Worm (Caenorhabditis elegans) whole organism, L1 larva: Measurements from ENCODE around the gene T09B9.1.

Experiments used
- C04F5.9 ChIP-seq: sonication (generic microtip); optimal IDR thresholded peaks from 2 replicates; lab custom pipeline; 2016; ENCODE audit warnings: missing genetic modification characterization, missing compliant biosample characterization
- C34B4.2 ChIP-seq: sonication (generic microtip); optimal IDR thresholded peaks from 2 replicates; lab custom pipeline; 2017; ENCODE audit warnings: mild to moderate bottlenecking, missing genetic modification characterization, missing compliant biosample characterization
- Y116A8C.19 ChIP-seq: sonication (generic microtip); optimal IDR thresholded peaks from 2 replicates; lab custom pipeline; 2016; ENCODE audit warnings: missing compliant biosample characterization, missing genetic modification characterization, borderline replicate concordance
- alr-1 ChIP-seq: fragments of 200-800 bp; sonication (Bioruptor generic); optimal IDR thresholded peaks from 2 replicates; lab custom pipeline; 2018; ENCODE audit warnings: borderline replicate concordance, mild to moderate bottlenecking, missing genetic modification characterization, missing compliant biosample characterization
- blmp-1 ChIP-seq: fragments of 150-350 bp; optimal IDR thresholded peaks from 2 replicates; lab custom pipeline; 2014; ENCODE audit warnings: missing biosample characterization, missing genetic modification characterization
- ceh-63 ChIP-seq: fragments of 200-800 bp; sonication (Bioruptor generic); optimal IDR thresholded peaks from 2 replicates; lab custom pipeline; 2018; ENCODE audit warnings: mild to moderate bottlenecking, missing genetic modification characterization, missing compliant biosample characterization
- ceh-88 ChIP-seq: fragments of 200-800 bp; sonication (Bioruptor generic); IDR thresholded peaks from 2 replicates; pipeline ENCODE4 v1.3.6; 2022; ENCODE audit warnings: missing genetic modification characterization, missing compliant biosample characterization
- ceh-90 ChIP-seq: sonication (generic microtip); optimal IDR thresholded peaks from 2 replicates; lab custom pipeline; 2016; ENCODE audit warnings: missing genetic modification characterization, missing compliant biosample characterization
- ces-1 ChIP-seq: fragments of 150-350 bp; optimal IDR thresholded peaks from 2 replicates; lab custom pipeline; 2014; ENCODE audit warnings: missing biosample characterization, missing genetic modification reagents, missing genetic modification characterization
- dpl-1 ChIP-seq, 3 experiments: fragments of 150-350 bp in 2 of 3; sonication (generic microtip) in 1 of 3; optimal IDR thresholded peaks; 2 replicates each; lab custom pipeline; 2014 to 2017; ENCODE audit warnings: missing biosample characterization in 3 of 3, missing genetic modification characterization in 3 of 3, missing genetic modification reagents in 3 of 3
- dsc-1 ChIP-seq: sonication (generic microtip); optimal IDR thresholded peaks from 2 replicates; lab custom pipeline; 2016; ENCODE audit warnings: mild to moderate bottlenecking, missing genetic modification characterization, missing compliant biosample characterization
- efl-1 ChIP-seq, 4 experiments: fragments of 150-350 bp; optimal IDR thresholded peaks in 3 of 4; peaks in 1 of 4; 1 replicate in 1 of 4; 2 replicates in 3 of 4; lab custom pipeline; 2014; ENCODE audit warnings: missing biosample characterization in 2 of 4, missing genetic modification characterization in 2 of 4, missing genetic modification reagents in 2 of 4
- efl-3 ChIP-seq: fragments of 200-800 bp; sonication (Bioruptor generic); optimal IDR thresholded peaks from 2 replicates; lab custom pipeline; 2018; ENCODE audit warnings: mild to moderate bottlenecking, missing genetic modification characterization, missing compliant biosample characterization
- egl-13 ChIP-seq: sonication (generic microtip); optimal IDR thresholded peaks from 2 replicates; lab custom pipeline; 2016; ENCODE audit warnings: missing genotype, missing genetic modification reagents, missing genetic modification characterization, missing compliant biosample characterization
- elt-2 ChIP-seq: sonication (generic microtip); optimal IDR thresholded peaks from 2 replicates; lab custom pipeline; 2016; ENCODE audit warnings: missing genetic modification characterization, mild to moderate bottlenecking, inconsistent platforms, missing compliant biosample characterization, missing genetic modification reagents
- fkh-8 ChIP-seq: sonication (generic microtip); optimal IDR thresholded peaks from 2 replicates; lab custom pipeline; 2016; ENCODE audit warnings: mild to moderate bottlenecking, missing genetic modification characterization, missing compliant biosample characterization
- hlh-17 ChIP-seq: fragments of 200-800 bp; sonication (Bioruptor generic); optimal IDR thresholded peaks from 2 replicates; lab custom pipeline; 2018; ENCODE audit warnings: missing genetic modification characterization, mild to moderate bottlenecking, missing compliant biosample characterization, moderate library complexity, borderline replicate concordance
- isw-1 ChIP-seq: fragments of 200-800 bp; sonication (Bioruptor generic); IDR thresholded peaks from 2 replicates; pipeline ENCODE4 v1.3.6; 2022; ENCODE audit warnings: missing genetic modification characterization, missing compliant biosample characterization
- jun-1 ChIP-seq: fragments of 150-350 bp; optimal IDR thresholded peaks from 2 replicates; lab custom pipeline; 2014; ENCODE audit warnings: missing biosample characterization, missing genetic modification reagents, missing genetic modification characterization
- lin-13 ChIP-seq: fragments of 150-350 bp; optimal IDR thresholded peaks from 2 replicates; lab custom pipeline; 2014; ENCODE audit warnings: missing biosample characterization, missing genetic modification reagents, missing genetic modification characterization
- lin-15B ChIP-seq: fragments of 150-350 bp; sonication (generic microtip); optimal IDR thresholded peaks from 3 replicates; lab custom pipeline; 2014; ENCODE audit warnings: missing biosample characterization, missing genetic modification characterization
- lir-3 ChIP-seq: sonication (generic microtip); optimal IDR thresholded peaks from 2 replicates; lab custom pipeline; 2016; ENCODE audit warnings: mild to moderate bottlenecking, missing genetic modification characterization, moderate library complexity, missing compliant biosample characterization; ENCODE audit not compliant: poor library complexity
- lsy-2 ChIP-seq, 2 experiments: fragments of 150-350 bp; optimal IDR thresholded peaks; 2 replicates each; lab custom pipeline; 2014; ENCODE audit warnings: missing biosample characterization in 2 of 2, missing genetic modification characterization in 2 of 2
- mab-9 ChIP-seq: fragments of 200-800 bp; sonication (Bioruptor generic); IDR thresholded peaks from 2 replicates; pipeline ENCODE4 v1.3.6; 2022; ENCODE audit warnings: missing genetic modification reagents, missing genetic modification characterization, missing compliant biosample characterization
- mef-2 ChIP-seq: fragments of 150-350 bp; optimal IDR thresholded peaks from 2 replicates; lab custom pipeline; 2014; ENCODE audit warnings: missing biosample characterization, missing genetic modification characterization
- nhr-11 ChIP-seq: fragments of 150-350 bp; optimal IDR thresholded peaks from 2 replicates; lab custom pipeline; 2014; ENCODE audit warnings: missing biosample characterization, missing genetic modification characterization
- nhr-12 ChIP-seq: sonication (generic microtip); optimal IDR thresholded peaks from 2 replicates; lab custom pipeline; 2017; ENCODE audit warnings: missing biosample characterization, missing genetic modification characterization
- nhr-20 ChIP-seq: sonication (generic microtip); optimal IDR thresholded peaks from 2 replicates; lab custom pipeline; 2016; ENCODE audit warnings: mild to moderate bottlenecking, missing genetic modification characterization, missing compliant biosample characterization
- nhr-237 ChIP-seq: fragments of 150-350 bp; optimal IDR thresholded peaks from 2 replicates; lab custom pipeline; 2014; ENCODE audit warnings: missing biosample characterization, missing genetic modification characterization
- nhr-28 ChIP-seq: fragments of 150-350 bp; optimal IDR thresholded peaks from 2 replicates; lab custom pipeline; 2014; ENCODE audit warnings: missing biosample characterization, missing genetic modification characterization
- nhr-71 ChIP-seq: sonication (generic microtip); optimal IDR thresholded peaks from 2 replicates; lab custom pipeline; 2016; ENCODE audit warnings: mild to moderate bottlenecking, missing genetic modification characterization, moderate library complexity, missing compliant biosample characterization
- nhr-77 ChIP-seq: fragments of 150-350 bp; optimal IDR thresholded peaks from 2 replicates; lab custom pipeline; 2014; ENCODE audit warnings: missing biosample characterization, missing genetic modification characterization
- nhr-85 ChIP-seq: sonication (generic microtip); peaks from one replicate; lab custom pipeline; 2016; ENCODE audit warnings: missing genetic modification characterization, inconsistent platforms, missing compliant biosample characterization
- pag-3 ChIP-seq: sonication (generic microtip); optimal IDR thresholded peaks from 2 replicates; lab custom pipeline; 2017; ENCODE audit warnings: missing genetic modification characterization, mild to moderate bottlenecking, missing compliant biosample characterization, antibody characterized with exemption, borderline replicate concordance; ENCODE audit not compliant: insufficient read depth
- pax-3 ChIP-seq: fragments of 200-800 bp; sonication (Bioruptor generic); optimal IDR thresholded peaks from 2 replicates; lab custom pipeline; 2018; ENCODE audit warnings: mild to moderate bottlenecking, missing genetic modification characterization, moderate library complexity, missing compliant biosample characterization
- pqm-1 ChIP-seq: sonication (generic microtip); optimal IDR thresholded peaks from 3 replicates; lab custom pipeline; 2017; ENCODE audit warnings: missing biosample characterization, missing genetic modification characterization
- rnt-1 ChIP-seq: sonication (generic microtip); optimal IDR thresholded peaks from 2 replicates; lab custom pipeline; 2016; ENCODE audit warnings: mild to moderate bottlenecking, missing genetic modification characterization, moderate library complexity, missing compliant biosample characterization
- skn-1 ChIP-seq: fragments of 150-350 bp; optimal IDR thresholded peaks from 2 replicates; lab custom pipeline; 2014; ENCODE audit warnings: missing biosample characterization, missing genetic modification characterization
- snpc-4 ChIP-seq: fragments of 150-350 bp; optimal IDR thresholded peaks from 2 replicates; lab custom pipeline; 2014; ENCODE audit warnings: missing biosample characterization, missing genetic modification characterization
- snu-23 ChIP-seq: sonication (generic microtip); optimal IDR thresholded peaks from 2 replicates; lab custom pipeline; 2016; ENCODE audit warnings: missing genetic modification characterization, missing compliant biosample characterization
- swsn-7 ChIP-seq: sonication (generic microtip); optimal IDR thresholded peaks from 2 replicates; lab custom pipeline; 2016; ENCODE audit warnings: missing genetic modification characterization, missing compliant biosample characterization
- tbx-2 ChIP-seq: sonication (generic microtip); optimal IDR thresholded peaks from 2 replicates; lab custom pipeline; 2016; ENCODE audit warnings: missing genetic modification characterization, missing compliant biosample characterization
- unc-130 ChIP-seq: fragments of 150-350 bp; optimal IDR thresholded peaks from 2 replicates; lab custom pipeline; 2017; ENCODE audit warnings: missing biosample characterization, missing genetic modification characterization, inconsistent platforms
- unc-30 ChIP-seq: sonication (generic microtip); optimal IDR thresholded peaks from 2 replicates; lab custom pipeline; 2017; ENCODE audit warnings: missing biosample characterization, missing genetic modification characterization
- unc-62 ChIP-seq: fragments of 150-350 bp; optimal IDR thresholded peaks from 2 replicates; lab custom pipeline; 2014; ENCODE audit warnings: missing biosample characterization, missing genetic modification reagents, missing genetic modification characterization
- unc-86 ChIP-seq: sonication (generic microtip); optimal IDR thresholded peaks from 2 replicates; lab custom pipeline; 2016; ENCODE audit warnings: missing genetic modification characterization, missing compliant biosample characterization
- unc-98 ChIP-seq: fragments of 200-800 bp; sonication (Bioruptor generic); IDR thresholded peaks from 2 replicates; pipeline ENCODE4 v1.3.6; 2022; ENCODE audit warnings: missing genetic modification characterization, missing compliant biosample characterization
- vab-15 ChIP-seq: sonication (generic microtip); optimal IDR thresholded peaks from 2 replicates; lab custom pipeline; 2017; ENCODE audit warnings: missing genotype, mild to moderate bottlenecking, missing genetic modification characterization, missing compliant biosample characterization
- zip-4 ChIP-seq: fragments of 200-800 bp; sonication (Bioruptor generic); optimal IDR thresholded peaks from 2 replicates; lab custom pipeline; 2018; ENCODE audit warnings: mild to moderate bottlenecking, missing genetic modification characterization, moderate library complexity, missing compliant biosample characterization
- ztf-4 ChIP-seq: fragments of 150-350 bp; optimal IDR thresholded peaks from 2 replicates; lab custom pipeline; 2014; ENCODE audit warnings: missing biosample characterization, missing genetic modification characterization

Gene T09B9.1

DNA sequence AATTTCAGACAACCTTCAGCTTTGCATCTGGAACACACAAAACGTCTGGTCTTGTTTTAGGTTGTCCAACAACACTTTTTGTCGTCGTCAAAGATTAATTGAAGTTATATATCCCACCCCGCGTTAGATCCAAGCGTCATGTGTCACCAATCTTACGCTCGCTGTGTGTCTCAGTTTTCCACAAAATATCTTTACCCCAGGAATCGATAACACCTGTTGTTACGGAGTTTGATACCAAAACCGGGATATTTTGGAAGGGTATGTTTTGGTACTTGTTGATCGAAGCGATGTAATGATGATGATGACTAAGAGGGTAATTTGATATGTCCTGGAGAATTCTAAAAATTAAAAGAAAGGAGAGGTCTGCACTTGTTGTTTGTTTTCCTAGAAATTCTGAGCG, 21.6 kb upstream of the T09B9.1 start:
- TF ChIP-seq nhr-71 (tag; lab: Kevin White, UChicago), result peak; percentile 17
- TF ChIP-seq dsc-1 (tag; lab: Kevin White, UChicago), result peak; percentile 77
- no peak for TF ChIP-seq swsn-7 (tag; lab: Kevin White, UChicago)
- peak; percentile 45 for TF ChIP-seq rnt-1 (tag; lab: Kevin White, UChicago)
- TF ChIP-seq efl-1 (optimal IDR thresholded peaks at IDR 0.05; lab: Kevin White, UChicago), result no peak
- peak in 1 of 2 experiments; percentile 79 for TF ChIP-seq efl-1 (GFP tag; optimal IDR thresholded peaks at IDR 0.05 in 1 of 2; lab: Kevin White, UChicago)

DNA sequence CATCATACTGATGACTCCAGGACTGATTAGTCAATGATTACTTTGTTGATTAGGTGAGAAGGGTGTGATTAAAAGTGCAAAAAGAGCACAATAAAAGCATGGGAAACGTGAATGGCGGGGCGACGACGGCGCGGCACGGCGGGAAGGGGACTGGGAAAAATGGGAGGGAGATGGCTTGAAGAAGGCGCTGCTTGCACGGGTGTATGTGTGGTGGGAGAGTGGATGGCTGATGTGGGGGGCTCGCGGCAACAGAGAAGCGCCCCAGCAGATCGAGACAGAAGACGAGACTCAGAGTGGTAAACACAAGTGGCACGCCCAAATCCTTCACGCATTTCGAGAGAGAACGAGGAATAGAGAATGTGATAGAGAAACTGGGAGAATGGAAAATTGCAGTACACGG, 19.3 kb upstream of the T09B9.1 start, which contains the start of gene F15G9.5:
Gene F15G9.5, minus strand, starts transcription at position 159 of the 400 bp plus-strand sequence.
- peak; percentile 20 for TF ChIP-seq swsn-7 (tag; lab: Kevin White, UChicago)
- TF ChIP-seq Y116A8C.19 (tag; lab: Kevin White, UChicago), result no peak
- no peak for TF ChIP-seq efl-3 (GFP tag; lab: Kevin White, UChicago)
- no peak for TF ChIP-seq C04F5.9 (tag; lab: Kevin White, UChicago)
- TF ChIP-seq tbx-2, result peak; percentile 40
- TF ChIP-seq hlh-17 (GFP tag; lab: Kevin White, UChicago), result no peak
- no peak for TF ChIP-seq ztf-4 (tag; lab: Kevin White, UChicago)
- no peak for TF ChIP-seq pqm-1 (tag; lab: Kevin White, UChicago)
- TF ChIP-seq alr-1 (tag; lab: Kevin White, UChicago), result no peak
- peak; percentile 57 for TF ChIP-seq fkh-8
- TF ChIP-seq skn-1 (tag; lab: Kevin White, UChicago), result no peak
- no peak for TF ChIP-seq ces-1 (GFP tag; lab: Kevin White, UChicago)
- no peak for TF ChIP-seq ceh-63 (GFP tag; lab: Kevin White, UChicago)
- TF ChIP-seq dpl-1 (GFP tag; optimal IDR thresholded peaks at IDR 0.05; lab: Kevin White, UChicago), result no peak
- peak; percentile 19 for TF ChIP-seq snu-23 (GFP tag; lab: Kevin White, UChicago)
- no peak for TF ChIP-seq nhr-85 (tag; lab: Kevin White, UChicago)
- TF ChIP-seq ceh-88, result no peak
- no peak for TF ChIP-seq unc-98 (GFP tag; lab: Robert Waterston, UW)
- peak; percentile 30 for TF ChIP-seq unc-86 (tag; lab: Kevin White, UChicago)
- no peak for TF ChIP-seq pax-3 (tag; lab: Kevin White, UChicago)
- TF ChIP-seq isw-1 (GFP tag; lab: Robert Waterston, UW), result no peak
- TF ChIP-seq egl-13 (tag; lab: Kevin White, UChicago), result no peak
- no peak for TF ChIP-seq zip-4 (GFP tag; lab: Kevin White, UChicago)
- no peak for TF ChIP-seq blmp-1 (tag; lab: Kevin White, UChicago)
- no peak for TF ChIP-seq unc-30 (tag; lab: Kevin White, UChicago)
- TF ChIP-seq jun-1 (tag; lab: Kevin White, UChicago), result no peak
- no peak for TF ChIP-seq nhr-12 (tag; lab: Kevin White, UChicago)
- TF ChIP-seq vab-15, result no peak
- no peak for TF ChIP-seq pag-3
- no peak for TF ChIP-seq snpc-4 (tag; lab: Kevin White, UChicago)
- TF ChIP-seq nhr-237, result no peak
- peak; percentile 17 for TF ChIP-seq nhr-71 (tag; lab: Kevin White, UChicago)
- no peak for TF ChIP-seq lin-13 (GFP tag; lab: Kevin White, UChicago)
- no peak for TF ChIP-seq mab-9 (GFP tag; lab: Robert Waterston, UW)
- TF ChIP-seq efl-1 (optimal IDR thresholded peaks at IDR 0.05; lab: Kevin White, UChicago), result no peak
- no peak for TF ChIP-seq efl-1 (GFP tag; optimal IDR thresholded peaks at IDR 0.05 in 1 of 2; lab: Kevin White, UChicago)
- TF ChIP-seq lsy-2 (tag; optimal IDR thresholded peaks at IDR 0.05; lab: Kevin White, UChicago), result no peak
- TF ChIP-seq C34B4.2 (tag; lab: Kevin White, UChicago), result no peak
- TF ChIP-seq lir-3 (tag; lab: Kevin White, UChicago), result no peak
- no peak for TF ChIP-seq nhr-77 (tag; lab: Kevin White, UChicago)
- TF ChIP-seq ceh-90, result no peak
- TF ChIP-seq unc-130 (tag; lab: Kevin White, UChicago), result no peak
- no peak for TF ChIP-seq nhr-20
- TF ChIP-seq unc-62, result no peak
- TF ChIP-seq nhr-28, result no peak
- no peak for TF ChIP-seq lin-15B (tag; lab: Kevin White, UChicago)
- no peak for TF ChIP-seq elt-2 (tag; lab: Kevin White, UChicago)
- TF ChIP-seq nhr-11 (tag; lab: Kevin White, UChicago), result no peak
- no peak for TF ChIP-seq mef-2
